Fruit fly (Drosophila melanogaster): ENCODE results near the gene CG42486.

CG42486 gene

dm6 chr2L:11808702-11809583 is 34.0 kb upstream of the CG42486 start, which contains the start of gene crol:
crol (minus strand) TSS chr2L:11809438.
- peak; percentile 9 for TF ChIP-seq EcR (GFP tag; optimal IDR thresholded peaks at IDR 0.05)
- no peak for TF ChIP-seq Pif1B (GFP tag; optimal IDR thresholded peaks at IDR 0.05)
- no peak for TF ChIP-seq CG8159 (tag; optimal IDR thresholded peaks at IDR 0.05)
- TF ChIP-seq gl (tag; optimal IDR thresholded peaks at IDR 0.05) = no peak
- TF ChIP-seq CG14655 (GFP tag; optimal IDR thresholded peaks at IDR 0.05) = no peak
- no peak for TF ChIP-seq Pif1A (GFP tag; optimal IDR thresholded peaks at IDR 0.05)
- TF ChIP-seq CG4496 (GFP tag; IDR thresholded peaks at IDR 0.05) = peak; percentile 48; the same call in 1 of the 3 replicates
- no peak for TF ChIP-seq CG9948 (tag; optimal IDR thresholded peaks at IDR 0.05)
- TF ChIP-seq D1 (tag; optimal IDR thresholded peaks at IDR 0.05) = peak; percentile 39
- peak; percentile 64; the same call in 1 of the 3 replicates for TF ChIP-seq fd96Ca (GFP tag; IDR thresholded peaks at IDR 0.05)
- TF ChIP-seq CG32121 (GFP tag; IDR thresholded peaks at IDR 0.05) = peak; percentile 34; the same call in 1 of the 2 replicates
- TF ChIP-seq CG10348 (GFP tag; IDR thresholded peaks at IDR 0.05) = no peak
- TF ChIP-seq CG8301 (tag; optimal IDR thresholded peaks at IDR 0.05) = no peak
- TF ChIP-seq CG15710 (tag; optimal IDR thresholded peaks at IDR 0.05) = no peak
- TF ChIP-seq CG34367 (tag; optimal IDR thresholded peaks at IDR 0.05) = no peak
- no peak for TF ChIP-seq CG17806 (tag; optimal IDR thresholded peaks at IDR 0.05)
- peak; percentile 54 for TF ChIP-seq CG12605 (GFP tag; IDR thresholded peaks at IDR 0.05)
- TF ChIP-seq Ets98B (GFP tag; IDR thresholded peaks at IDR 0.05) = peak; percentile 19; the same call in 1 of the 2 replicates
- peak; percentile 84 for TF ChIP-seq CG13204 (GFP tag; optimal IDR thresholded peaks at IDR 0.05)
- no peak for TF ChIP-seq Snoo (tag; optimal IDR thresholded peaks at IDR 0.05)
- TF ChIP-seq rn (GFP tag; IDR thresholded peaks at IDR 0.05) = no peak

dm6 chr2L:11809823-11810222 is 33.1 kb upstream of the CG42486 start:
- no peak for TF ChIP-seq CG12605 (GFP tag; IDR thresholded peaks at IDR 0.05)
- no peak for TF ChIP-seq CG8301 (tag; optimal IDR thresholded peaks at IDR 0.05)
- no peak for TF ChIP-seq Ets98B (GFP tag; IDR thresholded peaks at IDR 0.05)
- TF ChIP-seq gl (tag; optimal IDR thresholded peaks at IDR 0.05) = no peak
- no peak for TF ChIP-seq D1 (tag; optimal IDR thresholded peaks at IDR 0.05)
- TF ChIP-seq CG32121 (GFP tag; IDR thresholded peaks at IDR 0.05) = no peak
- no peak for TF ChIP-seq Pif1A (GFP tag; optimal IDR thresholded peaks at IDR 0.05)
- TF ChIP-seq Pif1B (GFP tag; optimal IDR thresholded peaks at IDR 0.05) = no peak
- TF ChIP-seq CG13204 (GFP tag; optimal IDR thresholded peaks at IDR 0.05) = no peak
- no peak for TF ChIP-seq EcR (GFP tag; optimal IDR thresholded peaks at IDR 0.05)

DNA sequence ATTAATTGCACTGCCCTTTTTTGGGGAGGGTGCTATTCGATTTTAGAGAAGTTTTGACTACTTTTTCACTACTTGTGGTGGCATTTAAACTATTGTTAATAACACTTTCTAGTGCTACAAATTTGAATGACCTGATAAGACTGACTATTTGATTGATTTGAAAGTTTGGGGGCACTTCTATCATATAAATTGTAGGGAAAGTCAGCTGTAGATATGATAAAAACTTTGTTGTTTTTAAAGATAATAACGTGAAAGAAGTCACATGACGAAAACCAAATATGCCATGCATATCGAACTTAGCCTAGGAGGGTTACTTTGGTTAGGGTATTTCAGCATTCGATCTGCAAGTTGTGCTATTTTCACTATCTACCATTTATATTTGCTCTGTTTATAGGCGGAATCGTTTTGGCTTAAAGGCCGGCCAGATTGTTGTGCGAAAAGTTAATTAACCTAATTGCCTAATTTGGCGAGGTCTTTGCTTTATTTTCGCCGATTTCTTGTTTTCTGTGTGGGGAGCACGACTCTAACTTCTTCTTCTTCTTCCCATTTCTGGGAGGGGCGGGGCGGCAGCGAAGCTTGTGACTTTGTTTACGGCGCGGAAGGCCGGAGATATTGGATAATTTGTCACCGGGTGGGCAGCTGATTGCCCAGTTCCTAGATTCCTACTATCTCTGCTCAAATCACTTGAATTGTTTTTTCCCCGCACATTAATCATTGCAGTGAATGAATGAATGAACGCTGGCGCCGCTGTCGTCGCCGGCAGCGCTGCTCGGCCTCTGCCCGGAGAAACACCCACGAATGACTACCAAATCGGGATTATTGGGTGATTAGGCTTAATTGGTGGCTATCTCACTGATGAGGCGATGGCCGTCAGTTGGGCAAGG is 29.9 kb upstream of the CG42486 start:
- TF ChIP-seq CG17806 (tag; optimal IDR thresholded peaks at IDR 0.05) (no peak), CG14655 (GFP tag; optimal IDR thresholded peaks at IDR 0.05) (peak; percentile 26), CG8301 (tag; optimal IDR thresholded peaks at IDR 0.05) (peak; percentile 18), CG9948 (tag; optimal IDR thresholded peaks at IDR 0.05) (no peak), CG10348 (GFP tag; IDR thresholded peaks at IDR 0.05) (no peak), Pif1A (GFP tag; optimal IDR thresholded peaks at IDR 0.05) (no peak), Snoo (tag; optimal IDR thresholded peaks at IDR 0.05) (no peak), D1 (tag; optimal IDR thresholded peaks at IDR 0.05) (no peak), CG32121 (GFP tag; IDR thresholded peaks at IDR 0.05) (0 out of 2 replicates have a peak, but pooled peaks have one; percentile 13), EcR (GFP tag; optimal IDR thresholded peaks at IDR 0.05) (no peak), fd96Ca (GFP tag; IDR thresholded peaks at IDR 0.05) (no peak), CG4496 (GFP tag; IDR thresholded peaks at IDR 0.05) (no peak), gl (tag; optimal IDR thresholded peaks at IDR 0.05) (no peak), CG15710 (tag; optimal IDR thresholded peaks at IDR 0.05) (no peak), CG34367 (tag; optimal IDR thresholded peaks at IDR 0.05) (no peak), CG8159 (tag; optimal IDR thresholded peaks at IDR 0.05) (no peak)

DNA sequence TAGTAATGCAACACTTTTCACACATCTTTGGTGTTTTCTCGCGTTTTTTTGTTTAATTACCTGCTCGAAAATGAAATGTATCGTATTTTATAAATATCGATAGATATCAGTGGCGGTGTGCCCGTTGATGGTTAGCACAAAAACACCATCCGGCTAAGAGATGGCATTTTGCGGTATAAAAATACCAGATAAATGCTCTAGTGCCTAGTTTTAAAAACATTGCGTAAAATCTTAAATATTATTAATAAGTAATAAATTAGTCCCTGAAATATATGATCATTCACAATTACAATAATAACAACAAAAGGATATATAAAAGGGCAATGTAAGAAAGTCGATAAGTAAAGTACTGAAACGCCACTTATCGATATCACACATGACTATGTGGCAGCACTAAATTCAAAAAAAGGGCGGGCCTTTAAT is 29.3 kb upstream of the CG42486 start, which contains the start of gene CycY:
Gene CycY, minus strand, starts transcription at position 116 of the 423 bp plus-strand sequence.
- TF ChIP-seq CG9948 (tag; optimal IDR thresholded peaks at IDR 0.05) (no peak), fd96Ca (GFP tag; IDR thresholded peaks at IDR 0.05) (no peak), CG8159 (tag; optimal IDR thresholded peaks at IDR 0.05) (peak; percentile 1)

DNA sequence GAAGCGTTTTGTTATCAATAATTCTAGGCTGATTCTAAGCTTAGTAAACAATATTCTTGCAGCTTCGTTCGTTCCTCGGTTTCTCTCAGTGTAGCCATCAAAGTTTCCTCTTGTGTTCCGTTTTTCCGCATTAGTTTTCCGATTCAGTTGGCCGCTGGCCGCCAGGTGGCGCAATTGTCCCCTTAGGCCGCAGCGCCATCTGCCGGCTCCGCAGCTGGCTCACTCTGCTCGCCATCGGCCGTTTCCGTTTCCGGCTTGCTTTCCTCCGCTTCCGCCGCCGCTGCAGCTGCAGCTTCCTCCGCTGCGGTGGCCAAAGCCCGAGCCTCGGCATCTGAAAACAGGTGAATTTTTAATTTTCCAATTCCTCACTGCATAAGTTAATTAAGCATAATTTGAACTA is 26.6 kb upstream of the CG42486 start:
- TF ChIP-seq CG15710 (tag; optimal IDR thresholded peaks at IDR 0.05) = peak; percentile 30
- peak; percentile 43 for TF ChIP-seq CG8301 (tag; optimal IDR thresholded peaks at IDR 0.05)
- peak; percentile 54 for TF ChIP-seq CG34367 (tag; optimal IDR thresholded peaks at IDR 0.05)
- TF ChIP-seq CG12605 (GFP tag; IDR thresholded peaks at IDR 0.05) = peak; percentile 62
- TF ChIP-seq Snoo (tag; optimal IDR thresholded peaks at IDR 0.05) = no peak
- no peak for TF ChIP-seq CG10348 (GFP tag; IDR thresholded peaks at IDR 0.05)
- TF ChIP-seq D1 (tag; optimal IDR thresholded peaks at IDR 0.05) = no peak
- peak; percentile 88 for TF ChIP-seq CG4496 (GFP tag; IDR thresholded peaks at IDR 0.05)
- peak; percentile 48 for TF ChIP-seq gl (tag; optimal IDR thresholded peaks at IDR 0.05)
- peak; percentile 61 for TF ChIP-seq CG14655 (GFP tag; optimal IDR thresholded peaks at IDR 0.05)
- no peak for TF ChIP-seq CG13204 (GFP tag; optimal IDR thresholded peaks at IDR 0.05)
- TF ChIP-seq CG32121 (GFP tag; IDR thresholded peaks at IDR 0.05) = peak; percentile 51
- peak; percentile 43 for TF ChIP-seq Ets98B (GFP tag; IDR thresholded peaks at IDR 0.05)
- peak; percentile 58; the same call in 2 of the 3 replicates for TF ChIP-seq fd96Ca (GFP tag; IDR thresholded peaks at IDR 0.05)
- TF ChIP-seq Pif1A (GFP tag; optimal IDR thresholded peaks at IDR 0.05) = peak; percentile 72
- TF ChIP-seq CG9948 (tag; optimal IDR thresholded peaks at IDR 0.05) = no peak
- TF ChIP-seq Pif1B (GFP tag; optimal IDR thresholded peaks at IDR 0.05) = peak; percentile 19
- peak; percentile 40; the same call in 1 of the 2 replicates for TF ChIP-seq rn (GFP tag; IDR thresholded peaks at IDR 0.05)
- TF ChIP-seq EcR (GFP tag; optimal IDR thresholded peaks at IDR 0.05) = no peak
- peak; percentile 30 for TF ChIP-seq CG8159 (tag; optimal IDR thresholded peaks at IDR 0.05)
- peak; percentile 23 for TF ChIP-seq CG17806 (tag; optimal IDR thresholded peaks at IDR 0.05)

All from whole organism, pupa.